Worm (Caenorhabditis elegans): ENCODE results near the gene Y55F3AM.5.
A peak's percentile ranks its signal among the peaks of the same experiment; 100 is the strongest.

Gene Y55F3AM.5

DNA sequence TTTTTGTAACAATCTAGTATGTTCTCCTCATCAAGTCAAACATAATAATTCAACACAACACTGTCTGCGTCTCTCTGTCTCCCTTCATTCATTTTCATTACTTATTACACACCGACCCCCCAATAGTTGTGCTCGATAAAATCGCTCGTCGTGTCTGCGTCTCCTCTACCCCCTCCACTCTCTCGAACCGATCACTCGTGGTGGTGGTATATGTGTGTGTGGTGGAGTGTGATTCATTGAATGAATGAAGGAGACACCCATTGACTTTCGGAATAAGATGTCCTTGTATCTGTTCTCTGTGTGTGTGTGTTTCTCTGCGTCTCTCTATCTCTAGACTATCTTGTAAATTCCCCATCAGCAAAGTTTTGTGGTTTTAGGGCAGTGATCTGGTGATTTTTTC lies 41.2 kb upstream of the Y55F3AM.5 start:
- peak; percentile 75 for TF ChIP-seq nhr-80 (tag; optimal IDR thresholded peaks at IDR 0.05)
- no peak for TF ChIP-seq snpc-4 (GFP tag; optimal IDR thresholded peaks at IDR 0.05)
- TF ChIP-seq snpc-4 (tag; optimal IDR thresholded peaks at IDR 0.05), result peak in 1 of 4 experiments; percentile 41
- peak; percentile 24 for TF ChIP-seq lin-40 (tag; optimal IDR thresholded peaks at IDR 0.05)
- TF ChIP-seq attf-3 (GFP tag; conservative IDR thresholded peaks at IDR 0.05), result no peak
- TF ChIP-seq repo-1 (tag; optimal IDR thresholded peaks at IDR 0.05), result no peak
- no peak for TF ChIP-seq F22D6.2 (tag; optimal IDR thresholded peaks at IDR 0.05)
- TF ChIP-seq chd-7 (tag; optimal IDR thresholded peaks at IDR 0.05), result no peak
- TF ChIP-seq ets-4 (GFP tag; optimal IDR thresholded peaks at IDR 0.05), result no peak
- no peak for TF ChIP-seq ceh-100 (GFP tag; IDR thresholded peaks at IDR 0.05)
- no peak for TF ChIP-seq mel-28 (tag; optimal IDR thresholded peaks at IDR 0.05; ENCODE audit: borderline replicate concordance)
- TF ChIP-seq fkh-3 (tag; optimal IDR thresholded peaks at IDR 0.05), result no peak
- no peak for TF ChIP-seq dox-1 (GFP tag; IDR thresholded peaks at IDR 0.05)
- no peak for TF ChIP-seq egl-18 (GFP tag; IDR thresholded peaks at IDR 0.05)
- TF ChIP-seq ceh-27 (GFP tag; optimal IDR thresholded peaks at IDR 0.05), result peak; percentile 7
- no peak for TF ChIP-seq aptf-2 (GFP tag; conservative IDR thresholded peaks at IDR 0.05)
- TF ChIP-seq akir-1 (GFP tag; optimal IDR thresholded peaks at IDR 0.05), result no peak
- TF ChIP-seq sdz-38 (tag; optimal IDR thresholded peaks at IDR 0.05), result no peak
- TF ChIP-seq C06A6.2 (GFP tag; conservative IDR thresholded peaks at IDR 0.05), result no peak
- no peak for TF ChIP-seq ama-1 (optimal IDR thresholded peaks at IDR 0.05)
- TF ChIP-seq ama-1 (GFP tag; optimal IDR thresholded peaks at IDR 0.05), result no peak
- TF ChIP-seq nfyb-1 (GFP tag; IDR thresholded peaks at IDR 0.05), result no peak
- TF ChIP-seq hmg-1.2 (GFP tag; IDR thresholded peaks at IDR 0.05), result peak; percentile 84
- TF ChIP-seq tbx-9 (tag; optimal IDR thresholded peaks at IDR 0.05; ENCODE audit: borderline replicate concordance), result no peak
- TF ChIP-seq attf-5 (GFP tag; optimal IDR thresholded peaks at IDR 0.05), result no peak
- 0 out of 2 replicates have a peak, but pooled peaks have one; percentile 27 for TF ChIP-seq mcd-1 (GFP tag; IDR thresholded peaks at IDR 0.05)
- TF ChIP-seq ztf-22 (GFP tag; optimal IDR thresholded peaks at IDR 0.05), result no peak

DNA sequence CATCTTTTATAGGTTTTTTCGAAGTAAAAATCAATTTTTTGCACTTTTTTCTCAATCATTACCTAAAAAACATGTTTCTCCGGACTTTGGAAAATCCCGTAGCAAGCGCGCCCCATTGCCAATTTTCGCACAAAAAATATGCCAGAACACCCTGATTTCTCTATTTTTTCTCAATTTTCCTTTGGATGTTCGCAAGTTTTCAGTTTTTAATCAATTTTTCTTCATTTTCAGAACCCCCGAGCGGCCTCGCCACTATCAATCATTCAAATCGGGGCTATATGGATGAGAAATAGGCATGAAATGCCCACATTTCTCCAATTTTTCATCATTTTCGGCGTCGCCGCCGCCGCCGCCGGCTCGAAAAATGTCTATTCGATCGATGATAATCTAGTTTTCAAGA lies 39.8 kb upstream of the Y55F3AM.5 start, which contains the start of gene plx-1:
Gene plx-1 (plus strand): TSS at position 301 of the 400 bp plus-strand sequence.
- TF ChIP-seq unc-130 (GFP tag; optimal IDR thresholded peaks at IDR 0.05) (no peak), B0035.1 (tag; optimal IDR thresholded peaks at IDR 0.05) (no peak), let-526 (GFP tag; IDR thresholded peaks at IDR 0.05) (no peak), madf-10 (tag; optimal IDR thresholded peaks at IDR 0.05) (no peak), sdz-38 (tag; optimal IDR thresholded peaks at IDR 0.05) (no peak), ceh-100 (GFP tag; IDR thresholded peaks at IDR 0.05) (no peak), ceh-40 (GFP tag; IDR thresholded peaks at IDR 0.05) (no peak), snpc-4 (GFP tag; optimal IDR thresholded peaks at IDR 0.05) (no peak), snpc-4 (tag; optimal IDR thresholded peaks at IDR 0.05) (no peak), ztf-6 (GFP tag; IDR thresholded peaks at IDR 0.05) (no peak), F57A8.1 (GFP tag; optimal IDR thresholded peaks at IDR 0.05) (no peak), atf-7 (tag; optimal IDR thresholded peaks at IDR 0.05) (no peak), Y79H2A.3 (GFP tag; conservative IDR thresholded peaks at IDR 0.05) (no peak), lir-1 (GFP tag; conservative IDR thresholded peaks at IDR 0.05) (no peak), ets-4 (GFP tag; optimal IDR thresholded peaks at IDR 0.05) (no peak), ztf-18 (tag; optimal IDR thresholded peaks at IDR 0.05) (no peak)

DNA sequence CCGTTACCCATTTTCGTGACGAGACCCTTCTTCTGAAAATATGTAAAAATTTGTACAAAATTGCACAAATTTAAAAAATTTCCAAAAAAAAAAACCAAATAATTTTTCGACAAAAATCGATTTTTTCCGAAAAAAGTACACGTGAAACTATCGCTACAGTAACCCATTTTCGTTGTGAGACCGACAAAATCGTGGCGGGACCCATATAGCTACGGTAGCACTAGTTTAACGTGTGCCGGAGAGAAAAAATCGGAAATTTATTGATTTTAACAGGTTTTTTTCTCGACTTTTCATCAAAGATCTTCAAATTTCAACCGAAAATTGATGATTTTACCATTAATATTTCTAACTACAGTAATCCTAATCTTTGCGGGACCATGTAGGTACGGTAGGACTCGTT lies 38.8 kb upstream of the Y55F3AM.5 start:
- peak; percentile 7 for TF ChIP-seq xnd-1 (tag; optimal IDR thresholded peaks at IDR 0.05)
- TF ChIP-seq lsl-1 (GFP tag; optimal IDR thresholded peaks at IDR 0.05), result peak; percentile 81
- TF ChIP-seq F55B11.4 (tag; optimal IDR thresholded peaks at IDR 0.05; ENCODE audit: borderline replicate concordance, insufficient read depth), result no peak
- TF ChIP-seq F33H1.4 (GFP tag; IDR thresholded peaks at IDR 0.05), result peak; percentile 55; the same call in 1 of the 2 replicates

Data from whole organism, young adult.